Fruit fly (Drosophila melanogaster): Measurements from ENCODE around the gene Gr66a.

Gene Gr66a

dm6 chr3L:8308891-8309352 is 2.1 kb upstream of the Gr66a start, which contains the start of gene BI-1 (continued):
- peak; percentile 78 for TF ChIP-seq zfh2 (GFP tag; optimal IDR thresholded peaks at IDR 0.05)
- no peak for TF ChIP-seq Lim3 (GFP tag; IDR thresholded peaks at IDR 0.05)
- peak; percentile 47 for TF ChIP-seq Xrp1 (GFP tag; IDR thresholded peaks at IDR 0.05)
- peak; percentile 41 for TF ChIP-seq org-1 (GFP tag; optimal IDR thresholded peaks at IDR 0.05)
- peak; percentile 70 for TF ChIP-seq nerfin-1 (tag; optimal IDR thresholded peaks at IDR 0.05)
- peak; percentile 17 for TF ChIP-seq corto (GFP tag; optimal IDR thresholded peaks at IDR 0.05)
- peak; percentile 83 for TF ChIP-seq Max (GFP tag; optimal IDR thresholded peaks at IDR 0.05)
- TF ChIP-seq rib (GFP tag; IDR thresholded peaks at IDR 0.05), result no peak
- TF ChIP-seq CG10321 (GFP tag; IDR thresholded peaks at IDR 0.05), result no peak
- no peak for TF ChIP-seq CG1529 (GFP tag; optimal IDR thresholded peaks at IDR 0.05)
- no peak for TF ChIP-seq E2f1 (GFP tag; IDR thresholded peaks at IDR 0.05)
- TF ChIP-seq hkb (optimal IDR thresholded peaks at IDR 0.05), result peak; percentile 82
- no peak for TF ChIP-seq hkb (GFP tag; IDR thresholded peaks at IDR 0.05)
- peak; percentile 45 to 62 for TF ChIP-seq dpn (GFP tag; optimal IDR thresholded peaks at IDR 0.05)
- TF ChIP-seq fu2 (GFP tag; optimal IDR thresholded peaks at IDR 0.05), result no peak
- no peak for TF ChIP-seq luna (GFP tag; optimal IDR thresholded peaks at IDR 0.05)
- peak; percentile 27 for TF ChIP-seq Mad (GFP tag; optimal IDR thresholded peaks at IDR 0.05)
- peak; percentile 100 for TF ChIP-seq CG10267 (tag; optimal IDR thresholded peaks at IDR 0.05)
- peak; percentile 67 for TF ChIP-seq CG2712 (tag; optimal IDR thresholded peaks at IDR 0.05)
- peak; percentile 2 to 83 for TF ChIP-seq crp (GFP tag; optimal IDR thresholded peaks at IDR 0.05)
- peak; percentile 81 for TF ChIP-seq CG18599 (GFP tag; optimal IDR thresholded peaks at IDR 0.05)
- peak; percentile 15 for TF ChIP-seq CG2875 (GFP tag; optimal IDR thresholded peaks at IDR 0.05)
- TF ChIP-seq zen (tag; optimal IDR thresholded peaks at IDR 0.05), result peak; percentile 56
- TF ChIP-seq D19B (GFP tag; optimal IDR thresholded peaks at IDR 0.05), result peak; percentile 58
- no peak for TF ChIP-seq CG13123 (GFP tag; optimal IDR thresholded peaks at IDR 0.05)
- TF ChIP-seq CG15696 (tag; optimal IDR thresholded peaks at IDR 0.05), result peak; percentile 61
- no peak for TF ChIP-seq CG12769 (tag; optimal IDR thresholded peaks at IDR 0.05)
- peak; percentile 79 for TF ChIP-seq CG1233 (GFP tag; optimal IDR thresholded peaks at IDR 0.05)
- peak; percentile 62; the same call in 2 of the 3 replicates for TF ChIP-seq dysf (GFP tag; IDR thresholded peaks at IDR 0.05)
- peak; percentile 13 for TF ChIP-seq Sry-δ (GFP tag; optimal IDR thresholded peaks at IDR 0.05)
- peak; percentile 13 for TF ChIP-seq CG4854 (GFP tag; optimal IDR thresholded peaks at IDR 0.05)
- peak; percentile 48 for TF ChIP-seq lbe (GFP tag; optimal IDR thresholded peaks at IDR 0.05)
- TF ChIP-seq pnt (GFP tag; optimal IDR thresholded peaks at IDR 0.05), result no peak
- peak; percentile 62; the same call in 1 of the 2 replicates for TF ChIP-seq klu (GFP tag; IDR thresholded peaks at IDR 0.05)
- TF ChIP-seq CG14014 (GFP tag; IDR thresholded peaks at IDR 0.05), result no peak
- TF ChIP-seq sima (GFP tag; optimal IDR thresholded peaks at IDR 0.05), result no peak
- TF ChIP-seq mirr (GFP tag; optimal IDR thresholded peaks at IDR 0.05), result peak; percentile 33
- no peak for TF ChIP-seq CG4707 (GFP tag; optimal IDR thresholded peaks at IDR 0.05)
- peak; percentile 45; the same call in 2 of the 3 replicates for TF ChIP-seq tgo (GFP tag; IDR thresholded peaks at IDR 0.05)
- TF ChIP-seq tup (GFP tag; optimal IDR thresholded peaks at IDR 0.05), result peak; percentile 39
- no peak for TF ChIP-seq CG11560 (tag; IDR thresholded peaks at IDR 0.05)
- TF ChIP-seq nom (GFP tag; optimal IDR thresholded peaks at IDR 0.05), result peak; percentile 46
- no peak for TF ChIP-seq odd (GFP tag; optimal IDR thresholded peaks at IDR 0.05)
- no peak for TF ChIP-seq aop (GFP tag; IDR thresholded peaks at IDR 0.05)
- TF ChIP-seq CG1603 (tag; optimal IDR thresholded peaks at IDR 0.05), result no peak
- TF ChIP-seq en (GFP tag; optimal IDR thresholded peaks at IDR 0.05), result no peak
- peak; percentile 29 for TF ChIP-seq maf-S (GFP tag; optimal IDR thresholded peaks at IDR 0.05)
- TF ChIP-seq CG12155 (GFP tag; optimal IDR thresholded peaks at IDR 0.05), result peak; percentile 58
- TF ChIP-seq chm (GFP tag; IDR thresholded peaks at IDR 0.05), result no peak
- TF ChIP-seq CG10979 (tag; optimal IDR thresholded peaks at IDR 0.05), result peak; percentile 61
- TF ChIP-seq ac (GFP tag; optimal IDR thresholded peaks at IDR 0.05), result no peak
